Fruit fly (Drosophila melanogaster) whole organism, embryonic: ENCODE results near the gene Gr97a.

Experiments used
- CG12391 ChIP-seq: fragments of 200-800 bp; sonication (Bioruptor generic); optimal IDR thresholded peaks from 3 replicates; lab custom pipeline; 2018; ENCODE audit warnings: missing biosample characterization, mild to moderate bottlenecking, missing genetic modification characterization, moderate library complexity
- CG13894 ChIP-seq: fragments of 200-800 bp; sonication (Bioruptor generic); optimal IDR thresholded peaks from 3 replicates; lab custom pipeline; 2018; ENCODE audit warnings: missing biosample characterization, mild to moderate bottlenecking, missing genetic modification characterization, moderate library complexity
- CG15479 ChIP-seq: fragments of 200-800 bp; sonication (Bioruptor generic); optimal IDR thresholded peaks from 3 replicates; lab custom pipeline; 2019; ENCODE audit warnings: missing biosample characterization, mild to moderate bottlenecking, missing genetic modification characterization, moderate library complexity
- CG16815 ChIP-seq: fragments of 200-800 bp; sonication (Bioruptor generic); optimal IDR thresholded peaks from 3 replicates; lab custom pipeline; 2017; ENCODE audit warnings: missing biosample characterization, mild to moderate bottlenecking, missing genetic modification characterization
- CG17361 ChIP-seq: fragments of 200-800 bp; sonication (Bioruptor generic); IDR thresholded peaks from 3 replicates; pipeline ENCODE4 v1.3.6; 2022; ENCODE audit warnings: missing biosample characterization, missing genetic modification characterization
- CG2199 ChIP-seq: fragments of 200-800 bp; sonication (Bioruptor generic); IDR thresholded peaks from 3 replicates; pipeline ENCODE4 v1.3.6; 2022; ENCODE audit warnings: missing biosample characterization, missing genetic modification characterization
- CG3065 ChIP-seq: fragments of 200-800 bp; sonication (Bioruptor generic); optimal IDR thresholded peaks from 2 replicates; lab custom pipeline; 2016; ENCODE audit warnings: missing biosample characterization, missing genetic modification characterization
- CG31224 ChIP-seq: fragments of 200-800 bp; sonication (Bioruptor generic); IDR thresholded peaks from 2 replicates; pipeline ENCODE4 v1.3.6; 2022; ENCODE audit warnings: missing biosample characterization, missing genetic modification characterization
- CG32532 ChIP-seq: fragments of 200-800 bp; sonication (Bioruptor generic); IDR thresholded peaks from 2 replicates; pipeline ENCODE4 v1.3.6; 2022; ENCODE audit warnings: missing biosample characterization, missing genetic modification characterization
- CG3281 ChIP-seq: fragments of 200-800 bp; sonication (Bioruptor generic); optimal IDR thresholded peaks from 3 replicates; lab custom pipeline; 2017; ENCODE audit warnings: missing biosample characterization, mild to moderate bottlenecking, missing genetic modification characterization
- CG3838 ChIP-seq: fragments of 200-800 bp; sonication (Bioruptor generic); optimal IDR thresholded peaks from 3 replicates; lab custom pipeline; 2016; ENCODE audit warnings: missing biosample characterization, missing genetic modification characterization
- CG4360 ChIP-seq: fragments of 200-800 bp; sonication (Bioruptor generic); IDR thresholded peaks from 2 replicates; pipeline ENCODE4 v1.3.6; 2022; ENCODE audit warnings: missing biosample characterization, missing genetic modification characterization
- CG43689 ChIP-seq: fragments of 200-800 bp; sonication (Bioruptor generic); IDR thresholded peaks from 2 replicates; pipeline ENCODE4 v1.3.6; 2022; ENCODE audit warnings: missing biosample characterization, missing genetic modification characterization
- CG4854 ChIP-seq: fragments of 200-800 bp; sonication (Bioruptor generic); optimal IDR thresholded peaks from 2 replicates; lab custom pipeline; 2016; ENCODE audit warnings: missing biosample characterization, missing genetic modification characterization, inconsistent platforms
- CG5180 ChIP-seq: fragments of 200-800 bp; sonication (Bioruptor generic); optimal IDR thresholded peaks from 3 replicates; lab custom pipeline; 2017; ENCODE audit warnings: missing biosample characterization, missing genetic modification characterization, mild to moderate bottlenecking, moderate library complexity, missing genetic modification reagents
- CG6654 ChIP-seq: fragments of 200-800 bp; sonication (Bioruptor generic); optimal IDR thresholded peaks from 2 replicates; lab custom pipeline; 2017; ENCODE audit warnings: missing biosample characterization, mild to moderate bottlenecking, missing genetic modification characterization
- CG6854 ChIP-seq: fragments of 200-800 bp; sonication (Bioruptor generic); optimal IDR thresholded peaks from 3 replicates; lab custom pipeline; 2017; ENCODE audit warnings: missing biosample characterization, mild to moderate bottlenecking, missing genetic modification characterization
- CG7928 ChIP-seq: fragments of 200-800 bp; sonication (Bioruptor generic); optimal IDR thresholded peaks from 2 replicates; lab custom pipeline; 2017; ENCODE audit warnings: missing biosample characterization, mild to moderate bottlenecking, missing genetic modification characterization
- CG8290 ChIP-seq, 3 experiments: fragments of 200-800 bp; sonication (Bioruptor generic); optimal IDR thresholded peaks; 2 replicates each; lab custom pipeline; 2016 to 2019; ENCODE audit warnings: missing biosample characterization in 3 of 3, missing genetic modification characterization in 3 of 3, mild to moderate bottlenecking in 2 of 3, moderate library complexity in 1 of 3
- CG8388 ChIP-seq: fragments of 200-800 bp; sonication (Bioruptor generic); optimal IDR thresholded peaks from 2 replicates; lab custom pipeline; 2019; ENCODE audit warnings: missing biosample characterization, mild to moderate bottlenecking, missing genetic modification characterization, moderate library complexity
- CG8478 ChIP-seq: fragments of >200 bp; optimal IDR thresholded peaks from 2 replicates; lab custom pipeline; 2018
- CoRest ChIP-seq: fragments of 200-800 bp; sonication (Bioruptor generic); optimal IDR thresholded peaks from 3 replicates; lab custom pipeline; 2018; ENCODE audit warnings: missing biosample characterization, mild to moderate bottlenecking, missing genetic modification characterization, moderate library complexity
- CrebB ChIP-seq: fragments of 200-800 bp; sonication (Bioruptor generic); optimal IDR thresholded peaks from 3 replicates; lab custom pipeline; 2018; ENCODE audit warnings: missing biosample characterization, mild to moderate bottlenecking, missing genetic modification characterization
- Deaf1 ChIP-seq: fragments of 200-800 bp; optimal IDR thresholded peaks from 3 replicates; lab custom pipeline; 2019; ENCODE audit warnings: missing biosample characterization, mild to moderate bottlenecking, missing genetic modification characterization, moderate library complexity
- ERR ChIP-seq: fragments of 200-800 bp; sonication (Bioruptor generic); optimal IDR thresholded peaks from 2 replicates; lab custom pipeline; 2016; ENCODE audit warnings: missing biosample characterization, missing genetic modification characterization
- Ets97D ChIP-seq: fragments of 200-800 bp; sonication (Bioruptor generic); optimal IDR thresholded peaks from 3 replicates; lab custom pipeline; 2016; ENCODE audit warnings: missing biosample characterization, missing genetic modification characterization
- HLH3B ChIP-seq: fragments of 200-800 bp; sonication (Bioruptor generic); IDR thresholded peaks from 2 replicates; pipeline ENCODE4 v1.3.6; 2022; ENCODE audit warnings: missing biosample characterization, missing genetic modification characterization
- Hr3 ChIP-seq: fragments of 200-800 bp; sonication (Bioruptor generic); optimal IDR thresholded peaks from 3 replicates; lab custom pipeline; 2016; ENCODE audit warnings: missing biosample characterization, missing genetic modification characterization
- Lim3 ChIP-seq: fragments of 200-800 bp; sonication (Bioruptor generic); IDR thresholded peaks from 2 replicates; pipeline ENCODE4 v1.3.6; 2022; ENCODE audit warnings: missing biosample characterization, missing genetic modification characterization
- Nf-YB ChIP-seq: fragments of 200-800 bp; sonication (Bioruptor generic); optimal IDR thresholded peaks from 3 replicates; lab custom pipeline; 2019; ENCODE audit warnings: missing biosample characterization, mild to moderate bottlenecking, missing genetic modification characterization, moderate library complexity
- NfI ChIP-seq: fragments of 200-800 bp; sonication (Bioruptor generic); optimal IDR thresholded peaks from 3 replicates; lab custom pipeline; 2018; ENCODE audit warnings: missing biosample characterization, mild to moderate bottlenecking, missing genetic modification characterization, moderate library complexity
- Sry-β ChIP-seq: fragments of 200-800 bp; sonication (Bioruptor generic); optimal IDR thresholded peaks from 2 replicates; lab custom pipeline; 2018; ENCODE audit warnings: missing biosample characterization, mild to moderate bottlenecking, missing genetic modification characterization, moderate library complexity
- Tbp ChIP-seq: fragments of >200 bp; optimal IDR thresholded peaks from 2 replicates; lab custom pipeline; 2018; ENCODE audit warnings: missing biosample characterization, missing genetic modification characterization
- ab ChIP-seq: fragments of 200-800 bp; sonication (Bioruptor generic); optimal IDR thresholded peaks from 2 replicates; lab custom pipeline; 2016; ENCODE audit warnings: missing biosample characterization, missing genetic modification characterization
- az2 ChIP-seq: fragments of 200-800 bp; sonication (Bioruptor generic); optimal IDR thresholded peaks from 3 replicates; lab custom pipeline; 2016; ENCODE audit warnings: missing biosample characterization, missing genetic modification characterization
- bigmax ChIP-seq: fragments of 200-800 bp; sonication (Bioruptor generic); optimal IDR thresholded peaks from 2 replicates; lab custom pipeline; 2018; ENCODE audit warnings: missing biosample characterization, mild to moderate bottlenecking, missing genetic modification characterization
- br ChIP-seq: fragments of >200 bp; optimal IDR thresholded peaks from 2 replicates; lab custom pipeline; 2017
- cg ChIP-seq: fragments of 200-800 bp; sonication (Bioruptor generic); optimal IDR thresholded peaks from 3 replicates; lab custom pipeline; 2019; ENCODE audit warnings: missing biosample characterization, mild to moderate bottlenecking, missing genetic modification characterization, moderate library complexity
- chm ChIP-seq: fragments of 200-800 bp; sonication (Bioruptor generic); IDR thresholded peaks from 2 replicates; pipeline ENCODE4 v1.3.6; 2022; ENCODE audit warnings: missing biosample characterization, missing genetic modification characterization
- chn ChIP-seq: fragments of 200-800 bp; sonication (Bioruptor generic); optimal IDR thresholded peaks from 2 replicates; lab custom pipeline; 2016; ENCODE audit warnings: missing biosample characterization, missing genetic modification characterization
- eve ChIP-seq, 2 experiments: fragments of >200 bp; optimal IDR thresholded peaks; 2 replicates each; lab custom pipeline; 2017; ENCODE audit warnings: missing biosample characterization in 2 of 2, missing genetic modification characterization in 2 of 2
- ftz-f1 ChIP-seq: fragments of 200-800 bp; sonication (Bioruptor generic); optimal IDR thresholded peaks from 2 replicates; lab custom pipeline; 2016; ENCODE audit warnings: missing biosample characterization, missing genetic modification characterization
- gro ChIP-seq: fragments of 200-800 bp; sonication (Bioruptor generic); optimal IDR thresholded peaks from 2 replicates; lab custom pipeline; 2016; ENCODE audit warnings: missing biosample characterization, missing genetic modification characterization
- her ChIP-seq: fragments of 200-800 bp; sonication (Bioruptor generic); optimal IDR thresholded peaks from 2 replicates; lab custom pipeline; 2016; ENCODE audit warnings: missing biosample characterization, missing genetic modification characterization
- insv ChIP-seq, 2 experiments: fragments of 200-800 bp; sonication (Bioruptor generic); optimal IDR thresholded peaks; 3 replicates each; lab custom pipeline; 2016 to 2018; ENCODE audit warnings: missing biosample characterization in 2 of 2, missing genetic modification characterization in 2 of 2
- pb ChIP-seq: fragments of 200-800 bp; sonication (Bioruptor generic); optimal IDR thresholded peaks from 3 replicates; lab custom pipeline; 2016; ENCODE audit warnings: missing biosample characterization, missing genetic modification characterization
- so ChIP-seq: fragments of 200-800 bp; sonication (Bioruptor generic); IDR thresholded peaks from 3 replicates; pipeline ENCODE4 v1.3.6; 2022; ENCODE audit warnings: missing biosample characterization, missing genetic modification characterization
- ssp ChIP-seq: fragments of 200-800 bp; sonication (Bioruptor generic); IDR thresholded peaks from 2 replicates; pipeline ENCODE4 v1.3.6; 2022; ENCODE audit warnings: missing biosample characterization, missing genetic modification characterization
- sug ChIP-seq: fragments of 200-800 bp; optimal IDR thresholded peaks from 2 replicates; lab custom pipeline; 2019; ENCODE audit warnings: missing biosample characterization, mild to moderate bottlenecking, missing genetic modification characterization, moderate library complexity
- tin ChIP-seq: fragments of 200-800 bp; sonication (Bioruptor generic); optimal IDR thresholded peaks from 3 replicates; lab custom pipeline; 2016; ENCODE audit warnings: missing biosample characterization, missing genetic modification characterization
- tna ChIP-seq: fragments of 200-800 bp; sonication (Bioruptor generic); IDR thresholded peaks from 2 replicates; pipeline ENCODE4 v1.3.6; 2022; ENCODE audit warnings: missing biosample characterization, missing genetic modification characterization; ENCODE audit not compliant: partially characterized antibody
- tx ChIP-seq: fragments of 200-800 bp; sonication (Bioruptor generic); optimal IDR thresholded peaks from 2 replicates; lab custom pipeline; 2016; ENCODE audit warnings: missing biosample characterization, missing genetic modification characterization
- vvl ChIP-seq: fragments of 200-800 bp; sonication (Bioruptor generic); IDR thresholded peaks from 2 replicates; pipeline ENCODE4 v1.3.6; 2022; ENCODE audit warnings: missing biosample characterization, missing genetic modification characterization

Gr97a gene

dm6 chr3R:26980282-26980691 is 14.0 kb upstream of the Gr97a start (continued):
- TF ChIP-seq CG8388 (GFP tag; lab: Kevin White, UChicago) (no peak), pb (peak; percentile 19), CG6654 (GFP tag; lab: Kevin White, UChicago) (no peak), vvl (GFP tag; lab: Robert Waterston, UW) (peak; percentile 84), Ets97D (GFP tag; lab: Kevin White, UChicago) (no peak), gro (GFP tag; lab: Kevin White, UChicago) (peak; percentile 34), Hr3 (no peak), sug (peak; percentile 54), CG8478 (lab: Kevin White, UChicago) (no peak), HLH3B (no peak), CG13894 (tag; lab: Kevin White, UChicago) (peak; percentile 60), CG16815 (no peak), tin (no peak), CrebB (tag; lab: Kevin White, UChicago) (no peak), Tbp (GFP tag; lab: Kevin White, UChicago) (no peak), eve (GFP tag; optimal IDR thresholded peaks at IDR 0.05; lab: Kevin White, UChicago) (no peak), ERR (peak; percentile 15), CG3281 (GFP tag; lab: Kevin White, UChicago) (peak; percentile 48), so (GFP tag; lab: Robert Waterston, UW) (peak; percentile 71; the same call in 1 of the 3 replicates), chm (GFP tag; lab: Robert Waterston, UW) (peak; percentile 57; the same call in 1 of the 2 replicates), CG12391 (tag; lab: Kevin White, UChicago) (no peak), CG3838 (no peak), CG8290 (GFP tag; optimal IDR thresholded peaks at IDR 0.05; lab: Kevin White, UChicago) (no peak), CG8290 (tag; optimal IDR thresholded peaks at IDR 0.05; lab: Kevin White, UChicago) (no peak), cg (GFP tag; lab: Kevin White, UChicago) (no peak), insv (GFP tag; optimal IDR thresholded peaks at IDR 0.05; lab: Kevin White, UChicago) (no peak), CG17361 (GFP tag; lab: Robert Waterston, UW) (no peak), Lim3 (GFP tag; lab: Robert Waterston, UW) (no peak), ftz-f1 (GFP tag; lab: Kevin White, UChicago) (peak; percentile 83), CG2199 (0 out of 3 replicates have a peak, but pooled peaks have one; percentile 52), CG7928 (no peak), az2 (GFP tag; lab: Kevin White, UChicago) (no peak), bigmax (GFP tag; lab: Kevin White, UChicago) (no peak), ssp (GFP tag; lab: Robert Waterston, UW) (no peak), Sry-β (no peak), ab (GFP tag; lab: Kevin White, UChicago) (peak; percentile 12), chn (GFP tag; lab: Kevin White, UChicago) (no peak), CG32532 (peak; percentile 26; the same call in 1 of the 2 replicates), Nf-YB (no peak), NfI (GFP tag; lab: Kevin White, UChicago) (no peak), CoRest (tag; lab: Kevin White, UChicago) (no peak), CG31224 (GFP tag; lab: Robert Waterston, UW) (no peak), CG4854 (GFP tag; lab: Kevin White, UChicago) (no peak), CG43689 (GFP tag; lab: Robert Waterston, UW) (no peak), tna (GFP tag; lab: Robert Waterston, UW) (peak; percentile 68), her (GFP tag; lab: Kevin White, UChicago) (no peak), CG3065 (GFP tag; lab: Kevin White, UChicago) (no peak), tx (GFP tag; lab: Kevin White, UChicago) (no peak), CG5180 (GFP tag; lab: Kevin White, UChicago) (no peak), Deaf1 (peak; percentile 68), CG4360 (GFP tag; lab: Robert Waterston, UW) (peak; percentile 89), CG6854 (peak; percentile 49), CG15479 (GFP tag; lab: Kevin White, UChicago) (no peak), br (lab: Kevin White, UChicago) (no peak)
